Fruit fly (Drosophila melanogaster) whole organism, embryonic: ENCODE measurements around the gene Mtp.

Experiments
- Asciz ChIP-seq: fragments of 200-800 bp; sonication (Bioruptor generic); optimal IDR thresholded peaks from 2 replicates; lab custom pipeline; 2017; ENCODE audit warnings: missing biosample characterization, mild to moderate bottlenecking, missing genetic modification characterization, missing genetic modification reagents
- Atf-2 ChIP-seq: fragments of 200-800 bp; sonication (Bioruptor generic); optimal IDR thresholded peaks from 2 replicates; lab custom pipeline; 2016; ENCODE audit warnings: missing biosample characterization, missing genetic modification characterization
- Bdp1 ChIP-seq: fragments of 200-800 bp; sonication (Bioruptor generic); optimal IDR thresholded peaks from 3 replicates; lab custom pipeline; 2016; ENCODE audit warnings: missing biosample characterization, missing genetic modification characterization
- CG10565 ChIP-seq: fragments of 200-800 bp; sonication (Bioruptor generic); optimal IDR thresholded peaks from 3 replicates; lab custom pipeline; 2016; ENCODE audit warnings: missing biosample characterization, mild to moderate bottlenecking, missing genetic modification characterization
- CG11695 ChIP-seq: fragments of 200-800 bp; sonication (Bioruptor generic); IDR thresholded peaks from 3 replicates; pipeline ENCODE4 v1.3.6; 2022; ENCODE audit warnings: missing biosample characterization, missing genetic modification characterization
- CG12659 ChIP-seq: fragments of 200-800 bp; sonication (Bioruptor generic); optimal IDR thresholded peaks from 3 replicates; lab custom pipeline; 2017; ENCODE audit warnings: mild to moderate bottlenecking, missing biosample characterization, missing genetic modification reagents, missing genetic modification characterization
- CG12942 ChIP-seq: fragments of 200-800 bp; sonication (Bioruptor generic); optimal IDR thresholded peaks from 3 replicates; lab custom pipeline; 2016; ENCODE audit warnings: missing biosample characterization, missing genetic modification characterization
- CG13287 ChIP-seq: fragments of 200-800 bp; sonication (Bioruptor generic); IDR thresholded peaks from 2 replicates; pipeline ENCODE4 v1.3.6; 2022; ENCODE audit warnings: missing biosample characterization, missing genetic modification characterization; ENCODE audit not compliant: partially characterized antibody
- CG13296 ChIP-seq: fragments of 200-800 bp; sonication (Bioruptor generic); optimal IDR thresholded peaks from 3 replicates; lab custom pipeline; 2018; ENCODE audit warnings: missing biosample characterization, mild to moderate bottlenecking, missing genetic modification characterization
- CG13894 ChIP-seq: fragments of 200-800 bp; sonication (Bioruptor generic); optimal IDR thresholded peaks from 3 replicates; lab custom pipeline; 2018; ENCODE audit warnings: missing biosample characterization, mild to moderate bottlenecking, missing genetic modification characterization, moderate library complexity
- CG14667 ChIP-seq: fragments of 200-800 bp; sonication (Bioruptor generic); IDR thresholded peaks from 2 replicates; pipeline ENCODE4 v1.3.6; 2022; ENCODE audit warnings: missing biosample characterization, missing genetic modification characterization
- CG1603 ChIP-seq: fragments of 200-800 bp; sonication (Bioruptor generic); optimal IDR thresholded peaks from 2 replicates; lab custom pipeline; 2019; ENCODE audit warnings: missing biosample characterization, mild to moderate bottlenecking, missing genetic modification characterization, moderate library complexity
- CG17912 ChIP-seq: fragments of 200-800 bp; sonication (Bioruptor generic); optimal IDR thresholded peaks from 2 replicates; lab custom pipeline; 2018; ENCODE audit warnings: missing biosample characterization, mild to moderate bottlenecking, missing genetic modification characterization
- CG2889 ChIP-seq: fragments of 200-800 bp; sonication (Bioruptor generic); IDR thresholded peaks from 3 replicates; pipeline ENCODE4 v1.3.6; 2022; ENCODE audit warnings: missing biosample characterization, missing genetic modification characterization
- CG32767 ChIP-seq: fragments of 200-800 bp; sonication (Bioruptor generic); IDR thresholded peaks from 2 replicates; pipeline ENCODE4 v1.3.6; 2022; ENCODE audit warnings: missing biosample characterization, missing genetic modification characterization
- CG32772 ChIP-seq: fragments of 200-800 bp; sonication (Bioruptor generic); IDR thresholded peaks from 2 replicates; pipeline ENCODE4 v1.3.6; 2022; ENCODE audit warnings: missing biosample characterization, missing genetic modification characterization
- CG34422 ChIP-seq: fragments of 200-800 bp; sonication (Bioruptor generic); IDR thresholded peaks from 3 replicates; pipeline ENCODE4 v1.3.6; 2022; ENCODE audit warnings: missing biosample characterization, missing genetic modification characterization
- CG3847 ChIP-seq: fragments of 200-800 bp; sonication (Bioruptor generic); IDR thresholded peaks from 2 replicates; pipeline ENCODE4 v1.3.6; 2022; ENCODE audit warnings: missing biosample characterization, missing genetic modification characterization
- CG4820 ChIP-seq: fragments of 200-800 bp; sonication (Bioruptor generic); optimal IDR thresholded peaks from 3 replicates; lab custom pipeline; 2016; ENCODE audit warnings: missing biosample characterization, missing genetic modification characterization
- CG5953 ChIP-seq: fragments of 200-800 bp; sonication (Bioruptor generic); IDR thresholded peaks from 2 replicates; pipeline ENCODE4 v1.3.6; 2022; ENCODE audit warnings: missing biosample characterization, missing genetic modification characterization
- CG6272 ChIP-seq: fragments of 200-800 bp; sonication (Bioruptor generic); IDR thresholded peaks from 2 replicates; pipeline ENCODE4 v1.3.6; 2022; ENCODE audit warnings: missing biosample characterization, missing genetic modification characterization
- CG6813 ChIP-seq: fragments of 200-800 bp; sonication (Bioruptor generic); optimal IDR thresholded peaks from 2 replicates; lab custom pipeline; 2017; ENCODE audit warnings: missing biosample characterization, missing genetic modification characterization, mild to moderate bottlenecking, moderate library complexity, missing genetic modification reagents
- CG7928 ChIP-seq: fragments of 200-800 bp; sonication (Bioruptor generic); optimal IDR thresholded peaks from 2 replicates; lab custom pipeline; 2017; ENCODE audit warnings: missing biosample characterization, mild to moderate bottlenecking, missing genetic modification characterization
- D19B ChIP-seq: fragments of 200-800 bp; sonication (Bioruptor generic); optimal IDR thresholded peaks from 2 replicates; lab custom pipeline; 2017; ENCODE audit warnings: missing biosample characterization, mild to moderate bottlenecking, missing genetic modification characterization
- Dad ChIP-seq: fragments of 200-800 bp; sonication (Bioruptor generic); optimal IDR thresholded peaks from 3 replicates; lab custom pipeline; 2016; ENCODE audit warnings: missing biosample characterization, missing genetic modification characterization
- Ets65A ChIP-seq: fragments of 200-800 bp; sonication (Bioruptor generic); peaks from one replicate; lab custom pipeline; 2016; ENCODE audit warnings: missing biosample characterization, missing genetic modification characterization
- Gug ChIP-seq: fragments of 200-800 bp; sonication (Bioruptor generic); IDR thresholded peaks from 4 replicates; pipeline ENCODE4 v1.3.6; 2022; ENCODE audit warnings: missing biosample characterization, missing genetic modification characterization
- H15 ChIP-seq: fragments of 200-800 bp; sonication (Bioruptor generic); IDR thresholded peaks from 3 replicates; pipeline ENCODE4 v1.3.6; 2022; ENCODE audit warnings: missing biosample characterization, missing genetic modification characterization
- Mes4 ChIP-seq: fragments of 200-800 bp; sonication (Bioruptor generic); optimal IDR thresholded peaks from 2 replicates; lab custom pipeline; 2016; ENCODE audit warnings: missing biosample characterization, missing genetic modification characterization
- NK7.1 ChIP-seq: fragments of 200-800 bp; sonication (Bioruptor generic); optimal IDR thresholded peaks from 3 replicates; lab custom pipeline; 2016; ENCODE audit warnings: missing biosample characterization, missing genetic modification characterization
- Stat92E ChIP-seq, 3 experiments: fragments of >200 bp in 2 of 3; fragments of 200-800 bp in 1 of 3; sonication (Bioruptor generic) in 1 of 3; optimal IDR thresholded peaks; 2 replicates each; lab custom pipeline; 2017 to 2019; ENCODE audit warnings: missing biosample characterization in 3 of 3, missing genetic modification characterization in 3 of 3, mild to moderate bottlenecking in 1 of 3, moderate library complexity in 1 of 3
- Xrp1 ChIP-seq: fragments of 200-800 bp; sonication (Bioruptor generic); IDR thresholded peaks from 2 replicates; pipeline ENCODE4 v1.3.6; 2022; ENCODE audit warnings: missing biosample characterization, missing genetic modification characterization
- ab ChIP-seq: fragments of 200-800 bp; sonication (Bioruptor generic); optimal IDR thresholded peaks from 2 replicates; lab custom pipeline; 2016; ENCODE audit warnings: missing biosample characterization, missing genetic modification characterization
- ase ChIP-seq: fragments of 200-800 bp; sonication (Bioruptor generic); IDR thresholded peaks from 3 replicates; pipeline ENCODE4 v1.3.6; 2022; ENCODE audit warnings: missing biosample characterization, missing genetic modification characterization
- az2 ChIP-seq: fragments of 200-800 bp; sonication (Bioruptor generic); optimal IDR thresholded peaks from 3 replicates; lab custom pipeline; 2016; ENCODE audit warnings: missing biosample characterization, missing genetic modification characterization
- dmrt99B ChIP-seq: fragments of 200-800 bp; sonication (Bioruptor generic); optimal IDR thresholded peaks from 2 replicates; lab custom pipeline; 2018; ENCODE audit warnings: missing biosample characterization, mild to moderate bottlenecking, missing genetic modification characterization, moderate library complexity
- fu2 ChIP-seq: fragments of 200-800 bp; sonication (Bioruptor generic); optimal IDR thresholded peaks from 2 replicates; lab custom pipeline; 2016; ENCODE audit warnings: missing biosample characterization, missing genetic modification characterization
- inv ChIP-seq: fragments of 200-800 bp; sonication (Bioruptor generic); IDR thresholded peaks from 2 replicates; pipeline ENCODE4 v1.3.6; 2022; ENCODE audit warnings: missing biosample characterization, missing genetic modification characterization; ENCODE audit not compliant: partially characterized antibody
- kni ChIP-seq: fragments of 200-800 bp; sonication (Bioruptor generic); optimal IDR thresholded peaks from 3 replicates; lab custom pipeline; 2017; ENCODE audit warnings: mild to moderate bottlenecking, missing biosample characterization, missing genetic modification reagents, missing genetic modification characterization
- lola ChIP-seq, 3 experiments: fragments of >200 bp in 2 of 3; fragments of 200-800 bp in 1 of 3; sonication (Bioruptor generic) in 1 of 3; optimal IDR thresholded peaks; 2 replicates each; lab custom pipeline; 2017 to 2019; ENCODE audit warnings: missing biosample characterization in 3 of 3, missing genetic modification characterization in 3 of 3, mild to moderate bottlenecking in 1 of 3, moderate library complexity in 1 of 3
- nom ChIP-seq: fragments of 200-800 bp; sonication (Bioruptor generic); optimal IDR thresholded peaks from 2 replicates; lab custom pipeline; 2017; ENCODE audit warnings: missing biosample characterization, missing genetic modification characterization, mild to moderate bottlenecking, moderate library complexity, missing genetic modification reagents
- onecut ChIP-seq: fragments of 200-800 bp; sonication (Bioruptor generic); IDR thresholded peaks from 2 replicates; pipeline ENCODE4 v1.3.6; 2022; ENCODE audit warnings: missing biosample characterization, missing genetic modification characterization
- pfk ChIP-seq: fragments of 200-800 bp; sonication (Bioruptor generic); optimal IDR thresholded peaks from 2 replicates; lab custom pipeline; 2018; ENCODE audit warnings: missing biosample characterization, mild to moderate bottlenecking, missing genetic modification characterization, moderate library complexity
- repo ChIP-seq: fragments of 200-800 bp; sonication (Bioruptor generic); optimal IDR thresholded peaks from 2 replicates; lab custom pipeline; 2016; ENCODE audit warnings: missing biosample characterization, missing genetic modification characterization
- rib ChIP-seq: fragments of 200-800 bp; sonication (Bioruptor generic); IDR thresholded peaks from 2 replicates; pipeline ENCODE4 v1.3.6; 2022; ENCODE audit warnings: missing biosample characterization, missing genetic modification characterization
- sd ChIP-seq: fragments of 200-800 bp; sonication (Bioruptor generic); optimal IDR thresholded peaks from 3 replicates; lab custom pipeline; 2018; ENCODE audit warnings: missing biosample characterization, mild to moderate bottlenecking, missing genetic modification characterization, moderate library complexity
- sr ChIP-seq: fragments of 200-800 bp; sonication (Bioruptor generic); IDR thresholded peaks from 3 replicates; pipeline ENCODE4 v1.3.6; 2022; ENCODE audit warnings: missing biosample characterization, missing genetic modification characterization
- trh ChIP-seq: fragments of 200-800 bp; sonication (Bioruptor generic); optimal IDR thresholded peaks from 2 replicates; lab custom pipeline; 2016; ENCODE audit warnings: missing biosample characterization, missing genetic modification characterization
- unpg ChIP-seq: fragments of 200-800 bp; sonication (Bioruptor generic); optimal IDR thresholded peaks from 3 replicates; lab custom pipeline; 2018; ENCODE audit warnings: missing biosample characterization, mild to moderate bottlenecking, missing genetic modification characterization, moderate library complexity
- vfl ChIP-seq: fragments of 200-800 bp; sonication (Bioruptor generic); optimal IDR thresholded peaks from 2 replicates; lab custom pipeline; 2016; ENCODE audit warnings: missing biosample characterization, missing genetic modification characterization
- yki ChIP-seq: fragments of >200 bp; optimal IDR thresholded peaks from 3 replicates; lab custom pipeline; 2018
- zf30C ChIP-seq: fragments of 200-800 bp; sonication (Bioruptor generic); optimal IDR thresholded peaks from 3 replicates; lab custom pipeline; 2018; ENCODE audit warnings: missing biosample characterization, mild to moderate bottlenecking, missing genetic modification characterization

Gene Mtp

DNA sequence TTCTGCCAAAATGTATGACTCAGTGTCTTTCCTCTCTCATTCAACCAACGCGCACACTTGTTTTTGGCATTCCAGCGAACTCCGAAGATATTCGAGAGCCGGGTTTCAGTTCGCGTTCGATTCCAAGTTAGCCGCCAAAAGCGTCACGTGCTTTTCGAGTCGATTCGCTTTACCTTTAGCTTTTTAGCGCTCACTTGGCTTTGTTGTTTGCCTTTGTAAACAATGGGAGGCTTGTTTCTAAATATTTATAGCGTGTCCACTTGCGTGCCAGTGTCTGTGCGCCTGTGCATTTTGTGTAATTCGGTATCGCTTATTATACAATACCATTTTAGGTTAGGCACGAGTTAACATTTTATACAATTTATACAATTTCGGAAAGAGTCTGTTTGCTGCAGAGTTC, 11.3 kb downstream of the Mtp start (continued):
- no peak for TF ChIP-seq CG4820 (GFP tag; lab: Kevin White, UChicago)
- no peak for TF ChIP-seq CG10565 (GFP tag; lab: Kevin White, UChicago)
- peak; percentile 18 for TF ChIP-seq CG13894 (tag; lab: Kevin White, UChicago)
- no peak for TF ChIP-seq kni (GFP tag; lab: Kevin White, UChicago)
- peak; percentile 68 for TF ChIP-seq CG6813 (GFP tag; lab: Kevin White, UChicago)
- TF ChIP-seq ase, result 0 out of 3 replicates have a peak, but pooled peaks have one; percentile 27
- TF ChIP-seq yki (lab: Kevin White, UChicago), result no peak
- no peak for TF ChIP-seq onecut
- TF ChIP-seq Ets65A, result peak; percentile 36
- peak; percentile 19 for TF ChIP-seq D19B (GFP tag; lab: Kevin White, UChicago)
- TF ChIP-seq CG17912, result peak; percentile 3
- no peak for TF ChIP-seq CG32772
- no peak for TF ChIP-seq az2 (GFP tag; lab: Kevin White, UChicago)
- no peak for TF ChIP-seq CG14667
- TF ChIP-seq CG6272, result no peak
- TF ChIP-seq CG13296 (GFP tag; lab: Kevin White, UChicago), result peak; percentile 59
- peak; percentile 17 for TF ChIP-seq CG1603 (tag; lab: Kevin White, UChicago)
- no peak for TF ChIP-seq Stat92E (GFP tag; optimal IDR thresholded peaks at IDR 0.05; lab: Kevin White, UChicago)
- TF ChIP-seq zf30C (GFP tag; lab: Kevin White, UChicago), result no peak
- peak; percentile 24 for TF ChIP-seq Bdp1 (GFP tag; lab: Kevin White, UChicago)
- no peak for TF ChIP-seq lola (GFP tag; optimal IDR thresholded peaks at IDR 0.05; lab: Kevin White, UChicago)
- TF ChIP-seq sr (GFP tag; lab: Robert Waterston, UW), result no peak
- TF ChIP-seq CG7928 (GFP tag; lab: Kevin White, UChicago), result peak; percentile 17
- TF ChIP-seq CG2889 (GFP tag; lab: Robert Waterston, UW), result no peak
- no peak for TF ChIP-seq CG5953
- TF ChIP-seq CG12659 (GFP tag; lab: Kevin White, UChicago), result peak; percentile 43
- TF ChIP-seq Atf-2, result no peak
- no peak for TF ChIP-seq Dad
- no peak for TF ChIP-seq fu2
- TF ChIP-seq trh (GFP tag; lab: Kevin White, UChicago), result no peak
- no peak for TF ChIP-seq ab (GFP tag; lab: Kevin White, UChicago)
- TF ChIP-seq vfl, result no peak
- no peak for TF ChIP-seq pfk
- TF ChIP-seq CG32767 (GFP tag; lab: Robert Waterston, UW), result no peak
- TF ChIP-seq CG34422 (GFP tag; lab: Robert Waterston, UW), result no peak
- TF ChIP-seq sd (tag; lab: Kevin White, UChicago), result peak; percentile 89
- TF ChIP-seq CG12942 (GFP tag; lab: Kevin White, UChicago), result peak; percentile 19
- TF ChIP-seq rib (GFP tag; lab: Robert Waterston, UW), result no peak
- TF ChIP-seq CG13287 (GFP tag; lab: Robert Waterston, UW), result no peak
- TF ChIP-seq Asciz (GFP tag; lab: Kevin White, UChicago), result peak; percentile 71
- no peak for TF ChIP-seq CG3847 (GFP tag; lab: Robert Waterston, UW)
- no peak for TF ChIP-seq repo (GFP tag; lab: Kevin White, UChicago)
- peak; percentile 3 for TF ChIP-seq dmrt99B
- TF ChIP-seq H15 (GFP tag; lab: Robert Waterston, UW), result no peak
- TF ChIP-seq Gug (GFP tag; lab: Robert Waterston, UW), result no peak
- no peak for TF ChIP-seq Mes4
- TF ChIP-seq inv (GFP tag; lab: Robert Waterston, UW), result no peak
- no peak for TF ChIP-seq CG11695 (GFP tag; lab: Robert Waterston, UW)
- no peak for TF ChIP-seq NK7.1
- TF ChIP-seq Xrp1, result peak; percentile 33; the same call in 1 of the 2 replicates
- TF ChIP-seq unpg (GFP tag; lab: Kevin White, UChicago), result peak; percentile 35
- TF ChIP-seq nom (GFP tag; lab: Kevin White, UChicago), result no peak
